Fruit fly (Drosophila melanogaster) whole organism, embryonic: ENCODE data around the gene CG3078.

Experiments used
- BtbVII ChIP-seq: fragments of 200-800 bp; sonication (Bioruptor generic); optimal IDR thresholded peaks from 3 replicates; lab custom pipeline; 2017; ENCODE audit warnings: missing biosample characterization, mild to moderate bottlenecking, missing genetic modification characterization
- Bteb2 ChIP-seq: fragments of 200-800 bp; sonication (Bioruptor generic); optimal IDR thresholded peaks from 2 replicates; lab custom pipeline; 2016; ENCODE audit warnings: missing biosample characterization, missing genetic modification characterization
- CG10274 ChIP-seq: fragments of 200-800 bp; sonication (Bioruptor generic); optimal IDR thresholded peaks from 3 replicates; lab custom pipeline; 2017; ENCODE audit warnings: missing biosample characterization, mild to moderate bottlenecking, missing genetic modification characterization
- CG13775 ChIP-seq: fragments of 200-800 bp; sonication (Bioruptor generic); optimal IDR thresholded peaks from 3 replicates; lab custom pipeline; 2017; ENCODE audit warnings: missing biosample characterization, mild to moderate bottlenecking, missing genetic modification characterization
- CG14667 ChIP-seq: fragments of 200-800 bp; sonication (Bioruptor generic); IDR thresholded peaks from 2 replicates; pipeline ENCODE4 v1.3.6; 2022; ENCODE audit warnings: missing biosample characterization, missing genetic modification characterization
- CG15073 ChIP-seq: fragments of 200-800 bp; sonication (Bioruptor generic); optimal IDR thresholded peaks from 2 replicates; lab custom pipeline; 2016; ENCODE audit warnings: missing biosample characterization, missing genetic modification characterization
- CG1529 ChIP-seq: fragments of 200-800 bp; sonication (Bioruptor generic); optimal IDR thresholded peaks from 3 replicates; lab custom pipeline; 2018; ENCODE audit warnings: missing biosample characterization, missing genetic modification characterization
- CG16779 ChIP-seq: fragments of 200-800 bp; sonication (Bioruptor generic); IDR thresholded peaks from 2 replicates; pipeline ENCODE4 v1.3.6; 2022; ENCODE audit warnings: missing biosample characterization, missing genetic modification characterization
- CG17568 ChIP-seq: fragments of 200-800 bp; sonication (Bioruptor generic); optimal IDR thresholded peaks from 2 replicates; lab custom pipeline; 2018; ENCODE audit warnings: missing biosample characterization, mild to moderate bottlenecking, missing genetic modification characterization, moderate library complexity
- CG17829 ChIP-seq: fragments of 200-800 bp; optimal IDR thresholded peaks from 2 replicates; lab custom pipeline; 2019; ENCODE audit warnings: missing biosample characterization, mild to moderate bottlenecking, missing genetic modification characterization, moderate library complexity
- CG18011 ChIP-seq: fragments of 200-800 bp; sonication (Bioruptor generic); optimal IDR thresholded peaks from 2 replicates; lab custom pipeline; 2017; ENCODE audit warnings: missing biosample characterization, missing genetic modification characterization, mild to moderate bottlenecking, moderate library complexity, missing genotype
- CG18764 ChIP-seq: fragments of 200-800 bp; sonication (Bioruptor generic); optimal IDR thresholded peaks from 3 replicates; lab custom pipeline; 2016; ENCODE audit warnings: missing biosample characterization, missing genetic modification characterization
- CG2120 ChIP-seq: fragments of 200-800 bp; sonication (Bioruptor generic); optimal IDR thresholded peaks from 3 replicates; lab custom pipeline; 2016; ENCODE audit warnings: missing biosample characterization, missing genetic modification characterization
- CG2875 ChIP-seq: fragments of 200-800 bp; sonication (Bioruptor generic); optimal IDR thresholded peaks from 2 replicates; lab custom pipeline; 2017; ENCODE audit warnings: missing biosample characterization, mild to moderate bottlenecking, missing genetic modification characterization, missing genetic modification reagents
- CG30403 ChIP-seq: fragments of 200-800 bp; sonication (Bioruptor generic); optimal IDR thresholded peaks from 3 replicates; lab custom pipeline; 2016; ENCODE audit warnings: missing biosample characterization, missing genetic modification characterization
- CG3407 ChIP-seq: fragments of 200-800 bp; sonication (Bioruptor generic); optimal IDR thresholded peaks from 2 replicates; lab custom pipeline; 2018; ENCODE audit warnings: missing biosample characterization, mild to moderate bottlenecking, missing genetic modification characterization
- CG34224 ChIP-seq: fragments of 200-800 bp; sonication (Bioruptor generic); IDR thresholded peaks from 3 replicates; pipeline ENCODE4 v1.3.6; 2022; ENCODE audit warnings: missing biosample characterization, missing genetic modification characterization; ENCODE audit not compliant: partially characterized antibody
- CG4282 ChIP-seq: fragments of 200-800 bp; sonication (Bioruptor generic); optimal IDR thresholded peaks from 2 replicates; lab custom pipeline; 2016; ENCODE audit warnings: missing biosample characterization, missing genetic modification characterization
- CG4424 ChIP-seq: fragments of 200-800 bp; sonication (Bioruptor generic); optimal IDR thresholded peaks from 3 replicates; lab custom pipeline; 2016; ENCODE audit warnings: missing biosample characterization, missing genetic modification characterization
- CG4707 ChIP-seq: fragments of 200-800 bp; sonication (Bioruptor generic); optimal IDR thresholded peaks from 2 replicates; lab custom pipeline; 2018; ENCODE audit warnings: missing biosample characterization, mild to moderate bottlenecking, missing genetic modification characterization, moderate library complexity
- CG4820 ChIP-seq: fragments of 200-800 bp; sonication (Bioruptor generic); optimal IDR thresholded peaks from 3 replicates; lab custom pipeline; 2016; ENCODE audit warnings: missing biosample characterization, missing genetic modification characterization
- CG6689 ChIP-seq: fragments of 200-800 bp; sonication (Bioruptor generic); IDR thresholded peaks from 2 replicates; pipeline ENCODE4 v1.3.6; 2022; ENCODE audit warnings: missing biosample characterization, missing genetic modification characterization
- CG6813 ChIP-seq: fragments of 200-800 bp; sonication (Bioruptor generic); optimal IDR thresholded peaks from 2 replicates; lab custom pipeline; 2017; ENCODE audit warnings: missing biosample characterization, missing genetic modification characterization, mild to moderate bottlenecking, moderate library complexity, missing genetic modification reagents
- CG6854 ChIP-seq: fragments of 200-800 bp; sonication (Bioruptor generic); optimal IDR thresholded peaks from 3 replicates; lab custom pipeline; 2017; ENCODE audit warnings: missing biosample characterization, mild to moderate bottlenecking, missing genetic modification characterization
- CG7839 ChIP-seq: fragments of 200-800 bp; sonication (Bioruptor generic); optimal IDR thresholded peaks from 3 replicates; lab custom pipeline; 2018; ENCODE audit warnings: missing biosample characterization, mild to moderate bottlenecking, missing genetic modification characterization, moderate library complexity
- CG9437 ChIP-seq: fragments of 200-800 bp; sonication (Bioruptor generic); optimal IDR thresholded peaks from 2 replicates; lab custom pipeline; 2018; ENCODE audit warnings: missing biosample characterization, mild to moderate bottlenecking, missing genetic modification characterization
- CG9817 ChIP-seq: fragments of 200-800 bp; sonication (Bioruptor generic); optimal IDR thresholded peaks from 2 replicates; lab custom pipeline; 2018; ENCODE audit warnings: missing biosample characterization, mild to moderate bottlenecking, missing genetic modification characterization, moderate library complexity
- Dll ChIP-seq: fragments of 200-800 bp; sonication (Bioruptor generic); IDR thresholded peaks from 4 replicates; pipeline ENCODE4 v1.3.6; 2022; ENCODE audit warnings: missing biosample characterization, missing genetic modification characterization; ENCODE audit not compliant: partially characterized antibody
- Dref ChIP-seq: fragments of 200-800 bp; sonication (Bioruptor generic); IDR thresholded peaks from 2 replicates; pipeline ENCODE4 v1.3.6; 2022; ENCODE audit warnings: missing biosample characterization, missing genetic modification characterization
- E2f2 ChIP-seq: fragments of 200-800 bp; sonication (Bioruptor generic); IDR thresholded peaks from 2 replicates; pipeline ENCODE4 v1.3.6; 2022; ENCODE audit warnings: missing biosample characterization, missing genetic modification characterization
- HLHmδ ChIP-seq: fragments of 200-800 bp; sonication (Bioruptor generic); optimal IDR thresholded peaks from 2 replicates; lab custom pipeline; 2018; ENCODE audit warnings: missing biosample characterization, mild to moderate bottlenecking, missing genetic modification characterization, moderate library complexity
- Kr ChIP-seq: fragments of 200-800 bp; sonication (Bioruptor generic); optimal IDR thresholded peaks from 2 replicates; lab custom pipeline; 2017; ENCODE audit warnings: missing biosample characterization, mild to moderate bottlenecking, missing genetic modification characterization
- Mes4 ChIP-seq: fragments of 200-800 bp; sonication (Bioruptor generic); optimal IDR thresholded peaks from 2 replicates; lab custom pipeline; 2016; ENCODE audit warnings: missing biosample characterization, missing genetic modification characterization
- NK7.1 ChIP-seq: fragments of 200-800 bp; sonication (Bioruptor generic); optimal IDR thresholded peaks from 3 replicates; lab custom pipeline; 2016; ENCODE audit warnings: missing biosample characterization, missing genetic modification characterization
- NfI ChIP-seq: fragments of 200-800 bp; sonication (Bioruptor generic); optimal IDR thresholded peaks from 3 replicates; lab custom pipeline; 2018; ENCODE audit warnings: missing biosample characterization, mild to moderate bottlenecking, missing genetic modification characterization, moderate library complexity
- Pdp1 ChIP-seq, 2 experiments: fragments of 200-800 bp; sonication (Bioruptor generic); optimal IDR thresholded peaks; 3 replicates each; lab custom pipeline; 2016; ENCODE audit warnings: missing biosample characterization in 2 of 2, missing genetic modification characterization in 2 of 2, mild to moderate bottlenecking in 1 of 2, moderate library complexity in 1 of 2
- Rx ChIP-seq: fragments of 200-800 bp; sonication (Bioruptor generic); IDR thresholded peaks from 2 replicates; pipeline ENCODE4 v1.3.6; 2022; ENCODE audit warnings: missing biosample characterization, missing genetic modification characterization
- TFAM ChIP-seq: fragments of 200-800 bp; sonication (Bioruptor generic); optimal IDR thresholded peaks from 2 replicates; lab custom pipeline; 2017; ENCODE audit warnings: missing biosample characterization, missing genetic modification characterization, inconsistent platforms
- Xbp1 ChIP-seq: fragments of 200-800 bp; sonication (Bioruptor generic); optimal IDR thresholded peaks from 3 replicates; lab custom pipeline; 2016; ENCODE audit warnings: missing biosample characterization, mild to moderate bottlenecking, missing genetic modification characterization
- bcd ChIP-seq: fragments of 200-800 bp; sonication (Bioruptor generic); optimal IDR thresholded peaks from 2 replicates; lab custom pipeline; 2017; ENCODE audit warnings: missing biosample characterization, mild to moderate bottlenecking, missing genetic modification characterization
- dimm ChIP-seq: fragments of 200-800 bp; sonication (Bioruptor generic); IDR thresholded peaks from 2 replicates; pipeline ENCODE4 v1.3.6; 2022; ENCODE audit warnings: missing biosample characterization, missing genetic modification characterization
- dm ChIP-seq: fragments of 200-800 bp; sonication (Bioruptor generic); optimal IDR thresholded peaks from 3 replicates; lab custom pipeline; 2016; ENCODE audit warnings: missing biosample characterization, missing genetic modification characterization
- dmrt11E ChIP-seq: fragments of 200-800 bp; sonication (Bioruptor generic); optimal IDR thresholded peaks from 3 replicates; lab custom pipeline; 2018; ENCODE audit warnings: missing biosample characterization, mild to moderate bottlenecking, missing genetic modification characterization, moderate library complexity
- ham ChIP-seq: fragments of 200-800 bp; sonication (Bioruptor generic); IDR thresholded peaks from 2 replicates; pipeline ENCODE4 v1.3.6; 2022; ENCODE audit warnings: missing biosample characterization, missing genetic modification characterization
- ind ChIP-seq: fragments of 200-800 bp; sonication (Bioruptor generic); optimal IDR thresholded peaks from 3 replicates; lab custom pipeline; 2016; ENCODE audit warnings: missing biosample characterization, missing genetic modification characterization
- maf-S ChIP-seq: fragments of 200-800 bp; sonication (Bioruptor generic); optimal IDR thresholded peaks from 2 replicates; lab custom pipeline; 2016; ENCODE audit warnings: missing biosample characterization, missing genetic modification characterization
- org-1 ChIP-seq: fragments of 200-800 bp; sonication (Bioruptor generic); optimal IDR thresholded peaks from 2 replicates; lab custom pipeline; 2017; ENCODE audit warnings: missing biosample characterization, missing genetic modification characterization
- run ChIP-seq: fragments of 200-800 bp; sonication (Bioruptor generic); optimal IDR thresholded peaks from 3 replicates; lab custom pipeline; 2018; ENCODE audit warnings: missing biosample characterization, mild to moderate bottlenecking, missing genetic modification characterization
- sob ChIP-seq: fragments of 200-800 bp; sonication (Bioruptor generic); IDR thresholded peaks from 2 replicates; pipeline ENCODE4 v1.3.6; 2022; ENCODE audit warnings: missing biosample characterization, missing genetic modification characterization

Gene CG3078

dm6 chrX:2296230-2297044 is 36.8 kb upstream of the CG3078 start (continued):
- TF ChIP-seq CG9437 (GFP tag; lab: Kevin White, UChicago): peak; percentile 84
- peak; percentile 91 for TF ChIP-seq CG17829 (tag; lab: Kevin White, UChicago)
- TF ChIP-seq dmrt11E (tag; lab: Kevin White, UChicago): peak; percentile 95
- TF ChIP-seq Bteb2: peak; percentile 85
- TF ChIP-seq Kr (GFP tag; lab: Kevin White, UChicago): no peak
- peak; percentile 89 for TF ChIP-seq NfI (GFP tag; lab: Kevin White, UChicago)
- TF ChIP-seq dimm (GFP tag; lab: Robert Waterston, UW): peak; percentile 47; the same call in 1 of the 2 replicates
- peak; percentile 92 for TF ChIP-seq CG4820 (GFP tag; lab: Kevin White, UChicago)
- peak; percentile 86 for TF ChIP-seq CG3407 (GFP tag; lab: Kevin White, UChicago)
- peak; percentile 98 for TF ChIP-seq org-1 (GFP tag; lab: Kevin White, UChicago)
- peak; percentile 69 for TF ChIP-seq Rx
- TF ChIP-seq CG10274 (GFP tag; lab: Kevin White, UChicago): peak; percentile 88
- peak; percentile 91 for TF ChIP-seq CG6813 (GFP tag; lab: Kevin White, UChicago)
- TF ChIP-seq E2f2: peak; percentile 55
- peak; percentile 91 for TF ChIP-seq CG6854 (GFP tag; lab: Kevin White, UChicago)
- peak; percentile 76 for TF ChIP-seq sob (GFP tag; lab: Robert Waterston, UW)
- no peak for TF ChIP-seq Dref (GFP tag; lab: Robert Waterston, UW)
- TF ChIP-seq CG16779 (GFP tag; lab: Robert Waterston, UW): no peak
- TF ChIP-seq CG14667 (GFP tag; lab: Robert Waterston, UW): peak; percentile 71
- peak; percentile 93 for TF ChIP-seq Mes4 (GFP tag; lab: Kevin White, UChicago)
- 0 out of 2 replicates have a peak, but pooled peaks have one; percentile 21 for TF ChIP-seq ham (GFP tag; lab: Robert Waterston, UW)
- TF ChIP-seq CG2875 (GFP tag; lab: Kevin White, UChicago): peak; percentile 94
- no peak for TF ChIP-seq HLHmδ
- peak; percentile 92 for TF ChIP-seq NK7.1 (GFP tag; lab: Kevin White, UChicago)
- peak; percentile 94 for TF ChIP-seq CG1529
- TF ChIP-seq CG9817 (tag; lab: Kevin White, UChicago): peak; percentile 82
- TF ChIP-seq Dll (GFP tag; lab: Robert Waterston, UW): no peak
- peak; percentile 95 for TF ChIP-seq CG30403
- peak; percentile 94 for TF ChIP-seq CG4424 (GFP tag; lab: Kevin White, UChicago)
- peak; percentile 91 for TF ChIP-seq dm (GFP tag; lab: Kevin White, UChicago)
- peak; percentile 93 for TF ChIP-seq ind (GFP tag; lab: Kevin White, UChicago)
- peak; percentile 87 to 96 for TF ChIP-seq Pdp1 (GFP tag; optimal IDR thresholded peaks at IDR 0.05; lab: Kevin White, UChicago)
- TF ChIP-seq CG6689: peak; percentile 88
- peak; percentile 98 for TF ChIP-seq CG4707 (GFP tag; lab: Kevin White, UChicago)
- peak; percentile 89 for TF ChIP-seq maf-S (GFP tag; lab: Kevin White, UChicago)
- TF ChIP-seq CG4282 (GFP tag; lab: Kevin White, UChicago): peak; percentile 83
- peak; percentile 95 for TF ChIP-seq BtbVII
- peak; percentile 92 for TF ChIP-seq Xbp1 (GFP tag; lab: Kevin White, UChicago)
- peak; percentile 79 for TF ChIP-seq CG18011 (GFP tag; lab: Kevin White, UChicago)
- no peak for TF ChIP-seq CG34224 (GFP tag; lab: Robert Waterston, UW)
- peak; percentile 86 for TF ChIP-seq CG18764
- TF ChIP-seq CG15073 (GFP tag; lab: Kevin White, UChicago): peak; percentile 42
- TF ChIP-seq bcd (GFP tag; lab: Kevin White, UChicago): peak; percentile 95
- TF ChIP-seq CG17568 (GFP tag; lab: Kevin White, UChicago): peak; percentile 85
- TF ChIP-seq CG7839 (tag; lab: Kevin White, UChicago): peak; percentile 95
- TF ChIP-seq TFAM (GFP tag; lab: Kevin White, UChicago): peak; percentile 81
- peak; percentile 94 for TF ChIP-seq CG2120
- peak; percentile 94 for TF ChIP-seq CG13775 (GFP tag; lab: Kevin White, UChicago)
- TF ChIP-seq run: peak; percentile 91
